Worm (Caenorhabditis elegans): ENCODE data around the gene K10G6.9.
A peak's percentile ranks its signal among the peaks of the same experiment; 100 is the strongest.

Gene K10G6.9

ce11 chrII:3968070-3968469 is 4.0 kb upstream of the K10G6.9 start:
- TF ChIP-seq unc-86 (tag; optimal IDR thresholded peaks at IDR 0.05) (no peak), ces-1 (GFP tag; optimal IDR thresholded peaks at IDR 0.05) (no peak), lsy-2 (tag; optimal IDR thresholded peaks at IDR 0.05) (no peak), pax-3 (tag; optimal IDR thresholded peaks at IDR 0.05) (no peak), ceh-82 (tag; optimal IDR thresholded peaks at IDR 0.05) (no peak), Y116A8C.19 (tag; optimal IDR thresholded peaks at IDR 0.05; ENCODE audit: borderline replicate concordance) (no peak), nhr-77 (tag; optimal IDR thresholded peaks at IDR 0.05) (no peak), C34B4.2 (tag; optimal IDR thresholded peaks at IDR 0.05) (no peak), nhr-90 (tag; optimal IDR thresholded peaks at IDR 0.05; ENCODE audit: poor library complexity) (no peak), irx-1 (tag; optimal IDR thresholded peaks at IDR 0.05) (no peak), elt-2 (tag; optimal IDR thresholded peaks at IDR 0.05) (no peak), vab-15 (tag; optimal IDR thresholded peaks at IDR 0.05) (no peak), fos-1 (tag; optimal IDR thresholded peaks at IDR 0.05) (no peak), alr-1 (tag; optimal IDR thresholded peaks at IDR 0.05; ENCODE audit: borderline replicate concordance) (no peak)

DNA sequence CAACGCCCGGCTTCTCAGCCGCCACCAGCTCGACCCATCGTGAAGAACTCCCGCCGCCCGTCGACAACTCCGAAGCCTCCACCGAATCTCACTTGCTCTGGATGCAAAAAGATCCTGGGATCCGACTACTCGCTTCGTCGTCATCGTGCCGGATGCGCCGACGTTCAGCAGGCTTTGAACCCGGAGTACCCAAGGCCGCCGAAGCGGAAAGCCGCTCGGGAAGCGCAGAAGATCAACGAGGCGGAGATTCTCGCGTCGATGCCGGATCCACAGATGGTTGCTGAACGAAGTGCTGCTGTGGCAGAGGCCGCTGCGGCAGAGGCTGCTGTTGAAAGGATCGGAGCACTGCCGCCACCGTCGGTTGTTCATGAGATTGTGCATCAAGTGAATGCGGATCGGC is 3.3 kb upstream of the K10G6.9 start:
- peak; percentile 10 for TF ChIP-seq ceh-8 (GFP tag; optimal IDR thresholded peaks at IDR 0.05)
- TF ChIP-seq zag-1 (tag; optimal IDR thresholded peaks at IDR 0.05) = no peak

- TF ChIP-seq C34B4.2 (tag; optimal IDR thresholded peaks at IDR 0.05) (no peak), rnt-1 (tag; optimal IDR thresholded peaks at IDR 0.05) (no peak), C04F5.9 (tag; optimal IDR thresholded peaks at IDR 0.05) (no peak), fkh-10 (GFP tag; optimal IDR thresholded peaks at IDR 0.05) (no peak), nhr-71 (tag; optimal IDR thresholded peaks at IDR 0.05) (no peak), fkh-8 (tag; optimal IDR thresholded peaks at IDR 0.05) (peak; percentile 3), xbp-1 (tag; optimal IDR thresholded peaks at IDR 0.05) (no peak), lin-14 (GFP tag; optimal IDR thresholded peaks at IDR 0.05) (peak; percentile 2), nhr-20 (tag; optimal IDR thresholded peaks at IDR 0.05) (no peak)
These were observed 2.9 kb downstream of the K10G6.9 start, which contains the start of gene cank-26 for ce11 chrII:3974953-3975352. Gene cank-26 (minus strand): TSS chrII:3975065.

DNA sequence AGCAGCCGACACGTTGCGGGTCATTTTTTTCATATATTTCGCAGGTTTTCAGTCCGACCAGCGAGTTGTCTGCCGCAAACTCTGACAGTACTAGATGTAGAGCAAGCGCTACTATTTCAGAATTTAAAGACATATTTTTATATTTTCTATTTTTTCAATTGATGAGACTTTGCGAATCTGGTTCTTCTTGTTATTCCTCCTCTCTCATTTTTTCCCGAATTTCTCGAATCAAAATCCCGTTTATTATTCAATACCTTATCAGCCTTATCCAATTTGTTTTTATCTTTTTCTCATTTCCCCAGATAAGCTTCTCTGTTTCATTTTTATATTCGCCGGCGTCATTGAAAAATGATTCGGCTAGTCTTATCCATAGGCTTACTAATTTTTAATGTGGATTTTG is 3.9 kb downstream of the K10G6.9 start, which contains the start of gene dos-2:
TSS of gene dos-2 (plus strand) at position 301 of the 400 bp plus-strand sequence.
- no peak for TF ChIP-seq unc-130 (tag; optimal IDR thresholded peaks at IDR 0.05)
- TF ChIP-seq snu-23 (GFP tag; optimal IDR thresholded peaks at IDR 0.05) = no peak
- no peak for TF ChIP-seq lin-13 (GFP tag; optimal IDR thresholded peaks at IDR 0.05)
- TF ChIP-seq nhr-11 (tag; optimal IDR thresholded peaks at IDR 0.05) = no peak
- TF ChIP-seq pag-3 (tag; optimal IDR thresholded peaks at IDR 0.05; ENCODE audit: borderline replicate concordance, insufficient read depth) = no peak
- TF ChIP-seq unc-30 (tag; optimal IDR thresholded peaks at IDR 0.05) = no peak
- no peak for TF ChIP-seq elt-2 (tag; optimal IDR thresholded peaks at IDR 0.05)
- TF ChIP-seq sptf-1 (tag; optimal IDR thresholded peaks at IDR 0.05) = no peak
- TF ChIP-seq pqm-1 (tag; optimal IDR thresholded peaks at IDR 0.05) = no peak
- no peak for TF ChIP-seq ets-5 (GFP tag; IDR thresholded peaks at IDR 0.05)
- TF ChIP-seq lsy-2 (tag; optimal IDR thresholded peaks at IDR 0.05) = no peak
- TF ChIP-seq lin-15B (tag; optimal IDR thresholded peaks at IDR 0.05) = no peak
- no peak for TF ChIP-seq zip-4 (GFP tag; optimal IDR thresholded peaks at IDR 0.05)
- no peak for TF ChIP-seq ztf-11 (tag; optimal IDR thresholded peaks at IDR 0.05)
- no peak for TF ChIP-seq ztf-4 (tag; optimal IDR thresholded peaks at IDR 0.05)
- TF ChIP-seq mep-1 (tag; optimal IDR thresholded peaks at IDR 0.05) = no peak
- no peak for TF ChIP-seq aly-2 (tag; optimal IDR thresholded peaks at IDR 0.05)
- TF ChIP-seq irx-1 (tag; optimal IDR thresholded peaks at IDR 0.05) = no peak

Data from whole organism, L1 larva.